Worm (Caenorhabditis elegans): ENCODE measurements around the gene mtr-4.

DNA sequence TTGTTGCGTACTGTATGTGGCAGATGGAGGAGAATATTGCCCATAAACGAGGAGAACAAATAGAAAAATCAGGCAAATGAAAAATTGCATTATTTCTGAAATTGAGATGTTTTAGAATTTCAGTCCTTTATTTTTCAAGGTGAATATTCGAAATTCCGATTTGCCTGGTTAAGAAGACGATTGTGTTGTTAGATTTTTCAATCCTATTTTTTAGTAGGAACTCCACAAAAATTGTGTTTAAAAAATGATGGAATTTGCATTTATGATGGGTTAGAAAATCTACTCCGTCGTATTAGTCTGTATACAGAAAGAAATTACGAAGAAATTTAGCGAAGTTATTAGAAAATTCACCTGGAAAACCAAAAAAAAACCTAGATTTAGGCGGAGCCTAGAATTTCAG lies 10.1 kb upstream of the mtr-4 start, which contains the start of gene egl-20:
- no peak for TF ChIP-seq nhr-12 (tag; optimal IDR thresholded peaks at IDR 0.05)
- TF ChIP-seq ztf-11 (tag; optimal IDR thresholded peaks at IDR 0.05), result no peak
- no peak for TF ChIP-seq lin-13 (GFP tag; optimal IDR thresholded peaks at IDR 0.05)
- no peak for TF ChIP-seq ama-1 (optimal IDR thresholded peaks at IDR 0.05)
- TF ChIP-seq F13H6.1 (tag; optimal IDR thresholded peaks at IDR 0.05), result no peak
- TF ChIP-seq nhr-11 (tag; optimal IDR thresholded peaks at IDR 0.05), result no peak
- TF ChIP-seq nhr-23 (tag; optimal IDR thresholded peaks at IDR 0.05), result no peak
- no peak for TF ChIP-seq nhr-25 (tag; optimal IDR thresholded peaks at IDR 0.05)
- TF ChIP-seq mdl-1 (tag; optimal IDR thresholded peaks at IDR 0.05), result no peak
- no peak for TF ChIP-seq nhr-77 (tag; optimal IDR thresholded peaks at IDR 0.05)
- no peak for TF ChIP-seq nhr-237 (tag; optimal IDR thresholded peaks at IDR 0.05)

Data from whole organism, L2 larva.